Worm (Caenorhabditis elegans): ENCODE measurements around the gene srh-31.

ce11 chrV:17718647-17719046, 11.5 kb downstream of the srh-31 start, which contains the start of gene str-77:
- TF ChIP-seq nhr-28 (tag; optimal IDR thresholded peaks at IDR 0.05) (no peak), ztf-11 (tag; optimal IDR thresholded peaks at IDR 0.05) (no peak), nhr-237 (tag; optimal IDR thresholded peaks at IDR 0.05) (no peak), blmp-1 (tag; optimal IDR thresholded peaks at IDR 0.05) (no peak), cnd-1 (tag; optimal IDR thresholded peaks at IDR 0.05) (no peak), pha-4 (tag; optimal IDR thresholded peaks at IDR 0.05) (no peak), lin-13 (tag; optimal IDR thresholded peaks at IDR 0.05) (no peak), zip-8 (tag; optimal IDR thresholded peaks at IDR 0.05) (no peak), nhr-76 (tag; optimal IDR thresholded peaks at IDR 0.05) (no peak)
